Worm (Caenorhabditis elegans): ENCODE data around the gene T26C11.9.

- TF ChIP-seq F44E2.7 (GFP tag; IDR thresholded peaks at IDR 0.05): no peak
- no peak for TF ChIP-seq hlh-30 (tag; optimal IDR thresholded peaks at IDR 0.05; ENCODE audit: insufficient read depth)
- TF ChIP-seq R02D3.7 (tag; optimal IDR thresholded peaks at IDR 0.05): no peak
- TF ChIP-seq nhr-237 (tag; optimal IDR thresholded peaks at IDR 0.05): no peak
- TF ChIP-seq nhr-11 (tag; optimal IDR thresholded peaks at IDR 0.05): no peak
- no peak for TF ChIP-seq nhr-76 (tag; optimal IDR thresholded peaks at IDR 0.05)
- no peak for TF ChIP-seq nhr-77 (tag; optimal IDR thresholded peaks at IDR 0.05)
- no peak for TF ChIP-seq ama-1 (optimal IDR thresholded peaks at IDR 0.05)
- TF ChIP-seq lin-15B (tag; optimal IDR thresholded peaks at IDR 0.05): no peak
Observed at ce11 chrX:1830475-1830874, 23.2 kb downstream of the T26C11.9 start.
